Worm (Caenorhabditis elegans) whole organism, L4 larva: ENCODE results near the gene sre-51.

ENCODE experiments used
- D1046.2 ChIP-seq: fragments of 200-800 bp; sonication (Bioruptor generic); IDR thresholded peaks from 2 replicates; pipeline ENCODE4 v1.3.6; 2022; ENCODE audit warnings: missing genetic modification characterization, missing compliant biosample characterization
- F49E8.2 ChIP-seq: sonication (generic microtip); optimal IDR thresholded peaks from 2 replicates; lab custom pipeline; 2016; ENCODE audit warnings: missing compliant biosample characterization, mild to moderate bottlenecking, missing genetic modification characterization, borderline replicate concordance
- T20F7.1 ChIP-seq: fragments of 200-800 bp; sonication (Bioruptor generic); optimal IDR thresholded peaks from 2 replicates; lab custom pipeline; 2018; ENCODE audit warnings: mild to moderate bottlenecking, missing genetic modification characterization, missing compliant biosample characterization
- Y48G9A.11 ChIP-seq: fragments of 200-800 bp; sonication (Bioruptor generic); IDR thresholded peaks from 2 replicates; pipeline ENCODE4 v1.3.6; 2022; ENCODE audit warnings: missing genetic modification reagents, missing genetic modification characterization, missing compliant biosample characterization
- Y5F2A.4 ChIP-seq: fragments of 200-800 bp; sonication (Bioruptor generic); optimal IDR thresholded peaks from 2 replicates; lab custom pipeline; 2018; ENCODE audit warnings: mild to moderate bottlenecking, missing genetic modification characterization, missing compliant biosample characterization
- Y75B8A.6 ChIP-seq: fragments of 200-800 bp; sonication (Bioruptor generic); IDR thresholded peaks from 2 replicates; pipeline ENCODE4 v1.3.6; 2022; ENCODE audit warnings: missing genetic modification reagents, missing genetic modification characterization, missing compliant biosample characterization
- aha-1 ChIP-seq: fragments of 150-350 bp; peaks from one replicate; lab custom pipeline; 2014; ENCODE audit warnings: missing biosample characterization, missing genetic modification characterization
- arid-1 ChIP-seq: fragments of 200-800 bp; sonication (Bioruptor generic); conservative IDR thresholded peaks from 2 replicates; pipeline ENCODE4 v1.3.6; 2022; ENCODE audit warnings: missing genetic modification reagents, missing genetic modification characterization, missing compliant biosample characterization
- ceh-44 ChIP-seq: fragments of 200-800 bp; sonication (Bioruptor generic); IDR thresholded peaks from 2 replicates; pipeline ENCODE4 v1.3.6; 2022; ENCODE audit warnings: missing genetic modification reagents, missing genetic modification characterization, missing compliant biosample characterization
- cey-2 ChIP-seq: sonication (generic microtip); optimal IDR thresholded peaks from 3 replicates; lab custom pipeline; 2017; ENCODE audit warnings: missing genetic modification characterization, mild to moderate bottlenecking, missing compliant biosample characterization, antibody characterized with exemption, borderline replicate concordance; ENCODE audit not compliant: insufficient read depth
- daf-12 ChIP-seq: fragments of 150-350 bp; optimal IDR thresholded peaks from 2 replicates; lab custom pipeline; 2014; ENCODE audit warnings: missing biosample characterization, missing genetic modification reagents, missing genetic modification characterization
- dpl-1 ChIP-seq: fragments of 150-350 bp; optimal IDR thresholded peaks from 2 replicates; lab custom pipeline; 2014; ENCODE audit warnings: missing biosample characterization, missing genetic modification reagents, missing genetic modification characterization
- fkh-10 ChIP-seq: fragments of 150-350 bp; optimal IDR thresholded peaks from 2 replicates; lab custom pipeline; 2014; ENCODE audit warnings: missing biosample characterization, missing genetic modification reagents, missing genetic modification characterization
- hlh-11 ChIP-seq: fragments of 200-800 bp; sonication (Bioruptor generic); optimal IDR thresholded peaks from 2 replicates; lab custom pipeline; 2018; ENCODE audit warnings: mild to moderate bottlenecking, missing genetic modification characterization, missing compliant biosample characterization
- hmg-1.1 ChIP-seq: fragments of 200-800 bp; sonication (Bioruptor generic); IDR thresholded peaks from 2 replicates; pipeline ENCODE4 v1.3.6; 2022; ENCODE audit warnings: missing genetic modification reagents, missing genetic modification characterization, missing compliant biosample characterization
- lin-1 ChIP-seq: fragments of 200-800 bp; sonication (Bioruptor generic); IDR thresholded peaks from 2 replicates; pipeline ENCODE4 v1.3.6; 2022; ENCODE audit warnings: missing genetic modification reagents, missing genetic modification characterization, missing compliant biosample characterization
- lin-38 ChIP-seq: fragments of 200-800 bp; sonication (Bioruptor generic); IDR thresholded peaks from 2 replicates; pipeline ENCODE4 v1.3.6; 2022; ENCODE audit warnings: missing genetic modification reagents, missing genetic modification characterization, missing compliant biosample characterization
- mdt-29 ChIP-seq: fragments of 200-800 bp; sonication (Bioruptor generic); IDR thresholded peaks from 2 replicates; pipeline ENCODE4 v1.3.6; 2022; ENCODE audit warnings: missing genetic modification reagents, missing genetic modification characterization, missing compliant biosample characterization
- nhr-10 ChIP-seq: fragments of 150-350 bp; optimal IDR thresholded peaks from 2 replicates; lab custom pipeline; 2014; ENCODE audit warnings: missing biosample characterization, missing genetic modification characterization
- nhr-102 ChIP-seq: sonication (generic microtip); optimal IDR thresholded peaks from 2 replicates; lab custom pipeline; 2016; ENCODE audit warnings: mild to moderate bottlenecking, missing genetic modification characterization, moderate library complexity, missing compliant biosample characterization
- nhr-11 ChIP-seq: fragments of 150-350 bp; optimal IDR thresholded peaks from 2 replicates; lab custom pipeline; 2014; ENCODE audit warnings: missing biosample characterization, missing genetic modification characterization
- nhr-28 ChIP-seq: fragments of 150-350 bp; optimal IDR thresholded peaks from 2 replicates; lab custom pipeline; 2014; ENCODE audit warnings: missing biosample characterization, missing genetic modification characterization
- nhr-76 ChIP-seq: fragments of 150-350 bp; optimal IDR thresholded peaks from 2 replicates; lab custom pipeline; 2014; ENCODE audit warnings: missing biosample characterization, missing genetic modification characterization
- rbr-2 ChIP-seq: sonication (generic microtip); optimal IDR thresholded peaks from 2 replicates; lab custom pipeline; 2016; ENCODE audit warnings: missing genotype, missing genetic modification characterization, missing compliant biosample characterization
- set-16 ChIP-seq: fragments of 200-800 bp; sonication (Bioruptor generic); IDR thresholded peaks from 2 replicates; pipeline ENCODE4 v1.3.6; 2022; ENCODE audit warnings: missing genetic modification reagents, missing genetic modification characterization, missing compliant biosample characterization
- snpc-1.2 ChIP-seq: fragments of 200-800 bp; sonication (Bioruptor generic); IDR thresholded peaks from 2 replicates; pipeline ENCODE4 v1.3.6; 2022; ENCODE audit warnings: missing genetic modification reagents, missing genetic modification characterization, missing compliant biosample characterization
- unc-130 ChIP-seq: sonication (generic microtip); optimal IDR thresholded peaks from 2 replicates; lab custom pipeline; 2016; ENCODE audit warnings: missing genetic modification reagents, missing genetic modification characterization, missing compliant biosample characterization
- unc-62 ChIP-seq, 3 experiments: fragments of 150-350 bp in 1 of 3; sonication (generic microtip); optimal IDR thresholded peaks in 2 of 3; peaks in 1 of 3; 1 replicate in 1 of 3; 2 replicates in 2 of 3; lab custom pipeline; 2014 to 2017; ENCODE audit warnings: missing biosample characterization in 3 of 3, missing genetic modification characterization in 3 of 3, missing genetic modification reagents in 3 of 3, missing genotype in 1 of 3
- ztf-7 ChIP-seq: fragments of 150-350 bp; optimal IDR thresholded peaks from 2 replicates; lab custom pipeline; 2014; ENCODE audit warnings: missing biosample characterization, missing genetic modification characterization

Gene sre-51

DNA sequence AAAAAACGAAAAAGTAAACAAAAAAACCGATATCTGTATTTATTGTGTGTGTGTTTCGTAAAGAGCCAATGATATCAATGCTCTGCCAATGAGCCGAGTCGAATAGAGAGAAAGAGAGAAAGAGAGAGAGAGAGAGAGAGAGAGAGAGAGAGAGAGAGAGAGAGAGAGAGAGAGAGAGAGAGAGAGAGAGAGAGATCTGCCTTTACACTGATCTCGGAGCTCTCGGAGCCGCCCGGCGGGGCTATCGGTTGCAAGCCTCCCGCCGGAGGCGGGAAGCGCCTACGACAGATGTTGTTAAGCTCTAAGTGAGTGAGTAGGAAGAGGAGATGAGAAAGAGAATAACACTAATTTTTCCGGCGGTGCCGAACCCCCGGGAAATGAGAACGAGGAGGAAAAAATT, 42.8 kb upstream of the sre-51 start:
- TF ChIP-seq ztf-7 (tag; lab: Kevin White, UChicago) (no peak), F49E8.2 (tag; lab: Kevin White, UChicago) (no peak), nhr-102 (tag; lab: Kevin White, UChicago) (no peak), mdt-29 (GFP tag; lab: Robert Waterston, UW) (no peak), set-16 (peak; percentile 95), lin-1 (GFP tag; lab: Robert Waterston, UW) (0 out of 2 replicates have a peak, but pooled peaks have one; percentile 24), hlh-11 (tag; lab: Kevin White, UChicago) (no peak), aha-1 (tag; lab: Kevin White, UChicago) (peak; percentile 86), nhr-11 (tag; lab: Kevin White, UChicago) (peak; percentile 27), fkh-10 (no peak)
- TF ChIP-seq, all 104 proteins: peak for 4

DNA sequence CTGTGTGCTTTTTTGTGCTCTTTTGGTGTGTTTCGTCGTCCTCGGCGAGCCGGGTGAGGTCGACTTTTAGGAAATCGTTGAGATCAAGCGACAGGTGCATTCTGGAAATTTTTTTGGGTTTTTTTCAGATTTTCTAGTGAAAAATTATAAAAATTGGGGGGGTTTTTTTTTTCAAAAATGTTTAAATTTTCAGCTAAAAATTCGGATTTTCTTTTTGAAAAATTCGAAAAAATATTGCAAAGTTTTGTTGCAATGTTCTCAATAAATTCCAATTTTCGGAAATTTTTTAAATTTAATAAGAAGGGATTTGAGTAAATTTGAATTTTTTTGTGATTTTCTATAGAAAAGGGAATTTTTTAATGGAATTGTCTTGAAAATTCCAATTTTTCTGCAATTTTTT, 36.7 kb upstream of the sre-51 start, which contains the start of gene Y57A10A.27:
Gene Y57A10A.27, minus strand, starts transcription at position 101 of the 400 bp plus-strand sequence.
- TF ChIP-seq hmg-1.1 = no peak
- TF ChIP-seq nhr-28 (tag; lab: Kevin White, UChicago) = no peak
- no peak for TF ChIP-seq arid-1
- no peak for TF ChIP-seq nhr-76 (tag; lab: Kevin White, UChicago)

DNA sequence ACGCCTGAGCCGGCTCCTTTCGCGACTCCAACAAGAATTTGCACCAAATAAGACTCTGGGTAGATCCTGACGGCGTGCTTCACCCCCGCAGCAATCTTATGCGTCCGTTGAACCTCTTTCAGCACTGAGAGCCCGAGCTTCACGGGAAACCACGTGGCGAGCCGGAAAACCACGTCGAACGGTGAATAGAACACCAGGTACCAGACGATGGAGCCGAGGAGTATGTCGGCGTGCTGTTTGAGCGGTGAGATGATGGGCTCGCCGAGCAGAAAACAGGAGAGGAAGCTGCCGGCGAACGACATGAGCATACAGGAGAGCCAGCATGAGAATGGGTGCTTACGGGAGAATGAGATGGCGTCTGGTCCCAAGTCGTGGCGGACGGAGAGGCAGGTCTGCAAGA, 33.1 kb upstream of the sre-51 start:
- TF ChIP-seq arid-1 (no peak), ceh-44 (GFP tag; lab: Robert Waterston, UW) (no peak), set-16 (peak; percentile 77), snpc-1.2 (GFP tag; lab: Robert Waterston, UW) (no peak), D1046.2 (GFP tag; lab: Robert Waterston, UW) (0 out of 2 replicates have a peak, but pooled peaks have one; percentile 22)
- TF ChIP-seq, all 104 proteins: peak for 2

DNA sequence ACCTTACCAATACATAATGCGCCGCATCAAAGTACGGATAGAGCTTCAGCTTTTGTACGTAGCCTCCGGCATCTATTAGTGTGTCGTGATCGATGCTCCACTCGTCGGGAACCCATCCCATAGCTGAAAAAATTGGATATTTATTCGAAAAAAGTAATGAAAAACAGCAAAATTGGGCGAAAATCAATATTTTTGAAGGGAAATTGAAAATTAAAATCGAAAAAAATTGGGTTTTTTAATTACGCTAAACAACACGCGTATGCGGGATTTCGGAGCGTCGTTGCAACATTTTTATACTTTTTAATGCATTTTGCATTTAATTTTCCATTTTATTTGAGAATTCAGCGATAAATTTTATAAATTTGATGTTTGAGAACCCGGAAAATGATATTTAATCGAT, 32.4 kb upstream of the sre-51 start, which contains the start of the genes tric-1B.2 and Y57A10A.29:
Gene tric-1B.2, minus strand, starts transcription at position 129 of the 400 bp plus-strand sequence.
Gene Y57A10A.29, plus strand, starts transcription at position 303 of the 400 bp plus-strand sequence.
- peak; percentile 93 for TF ChIP-seq T20F7.1 (GFP tag; lab: Kevin White, UChicago)
- peak; percentile 77 for TF ChIP-seq Y48G9A.11 (GFP tag; lab: Robert Waterston, UW)
- TF ChIP-seq rbr-2 (tag; lab: Kevin White, UChicago) = no peak
- no peak for TF ChIP-seq daf-12 (tag; lab: Kevin White, UChicago)
- no peak for TF ChIP-seq Y5F2A.4

DNA sequence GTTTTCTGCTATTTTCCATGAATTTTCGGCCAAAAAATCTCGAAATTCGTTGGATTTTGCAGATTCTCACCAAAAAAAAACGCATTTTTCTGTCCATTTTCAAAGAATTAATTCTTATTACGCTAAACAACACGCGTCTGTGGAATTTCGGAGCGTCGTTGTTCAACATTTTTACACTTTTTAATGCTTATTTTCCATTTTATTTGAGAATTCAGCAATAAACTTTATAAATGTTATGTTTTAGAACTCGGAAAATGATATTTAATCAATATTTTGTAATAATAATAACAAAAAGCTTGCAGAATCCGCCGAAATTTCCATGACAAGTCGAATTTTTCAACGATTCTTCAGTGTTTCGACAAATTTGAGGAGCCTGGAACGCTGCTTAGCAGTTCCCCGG, 31.3 kb upstream of the sre-51 start, which contains the start of gene ife-5:
Gene ife-5, plus strand, starts transcription at position 301 of the 400 bp plus-strand sequence.
- TF ChIP-seq T20F7.1 (GFP tag; lab: Kevin White, UChicago) = peak; percentile 10
- peak; percentile 38; the same call in 1 of the 2 replicates for TF ChIP-seq Y48G9A.11 (GFP tag; lab: Robert Waterston, UW)
- no peak for TF ChIP-seq cey-2 (tag; lab: Kevin White, UChicago)
- TF ChIP-seq nhr-10 (tag; lab: Kevin White, UChicago) = no peak
- TF ChIP-seq, all 104 proteins: peak for 2

DNA sequence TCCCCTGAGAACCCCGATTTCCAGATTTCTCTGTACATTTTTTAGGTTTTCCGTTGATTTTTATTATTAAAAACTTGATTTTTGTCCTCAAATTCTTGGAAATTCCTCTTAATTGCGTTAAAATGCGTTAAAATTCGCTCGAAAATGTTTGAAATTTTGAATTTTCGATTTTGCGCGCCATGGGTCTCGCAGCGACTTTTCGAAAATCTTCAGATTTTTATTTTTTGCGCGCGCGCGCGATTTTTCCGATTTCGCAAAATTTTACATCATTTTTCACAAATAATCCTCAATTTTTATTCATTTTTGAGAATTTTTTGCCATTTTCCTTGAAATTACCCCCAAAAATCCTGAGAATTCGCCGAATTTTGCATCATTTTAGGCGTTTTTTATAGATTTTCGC, 27.6 kb upstream of the sre-51 start:
- TF ChIP-seq lin-38 (GFP tag; lab: Robert Waterston, UW) (peak; percentile 50), unc-130 (GFP tag; lab: Kevin White, UChicago) (peak; percentile 15), dpl-1 (GFP tag; lab: Kevin White, UChicago) (no peak), Y48G9A.11 (GFP tag; lab: Robert Waterston, UW) (peak; percentile 84), unc-62 (GFP tag; optimal IDR thresholded peaks at IDR 0.05 in 1 of 2; lab: Kevin White, UChicago) (peak in 1 of 2 experiments; percentile 86), unc-62 (tag; optimal IDR thresholded peaks at IDR 0.05; lab: Kevin White, UChicago) (no peak), Y75B8A.6 (no peak)
